Worm (Caenorhabditis elegans) whole organism, young adult: ENCODE results near the gene rpl-28.

Experiments used
- B0261.1 ChIP-seq: sonication (generic microtip); optimal IDR thresholded peaks from 2 replicates; lab custom pipeline; 2016; ENCODE audit warnings: mild to moderate bottlenecking, missing genetic modification characterization, moderate library complexity, missing compliant biosample characterization
- D2030.7 ChIP-seq: fragments of 200-800 bp; sonication (Bioruptor generic); IDR thresholded peaks from 2 replicates; pipeline ENCODE4 v1.3.6; 2022; ENCODE audit warnings: missing genetic modification reagents, missing genetic modification characterization, missing compliant biosample characterization
- F22D6.2 ChIP-seq: sonication (generic microtip); optimal IDR thresholded peaks from 2 replicates; lab custom pipeline; 2016; ENCODE audit warnings: mild to moderate bottlenecking, missing genetic modification characterization, missing compliant biosample characterization
- F39B2.1 ChIP-seq: fragments of 200-800 bp; sonication (Bioruptor generic); IDR thresholded peaks from 2 replicates; pipeline ENCODE4 v1.3.6; 2022; ENCODE audit warnings: missing genetic modification reagents, missing genetic modification characterization, missing compliant biosample characterization
- F55B11.4 ChIP-seq: sonication (generic microtip); optimal IDR thresholded peaks from 2 replicates; lab custom pipeline; 2016; ENCODE audit warnings: missing compliant biosample characterization, missing genetic modification characterization, borderline replicate concordance; ENCODE audit not compliant: insufficient read depth
- T26A5.8 ChIP-seq: sonication (generic microtip); optimal IDR thresholded peaks from 2 replicates; lab custom pipeline; 2016; ENCODE audit warnings: missing genetic modification characterization, missing compliant biosample characterization
- Y79H2A.3 ChIP-seq: fragments of 200-800 bp; sonication (Bioruptor generic); conservative IDR thresholded peaks from 2 replicates; pipeline ENCODE4 v1.3.6; 2022; ENCODE audit warnings: missing genetic modification reagents, missing genetic modification characterization, missing compliant biosample characterization
- Y95B8A.8 ChIP-seq: fragments of 200-800 bp; sonication (Bioruptor generic); IDR thresholded peaks from 2 replicates; pipeline ENCODE4 v1.3.6; 2022; ENCODE audit warnings: missing genetic modification reagents, missing genetic modification characterization, missing compliant biosample characterization
- ZK185.1 ChIP-seq: sonication (generic microtip); optimal IDR thresholded peaks from 2 replicates; lab custom pipeline; 2016; ENCODE audit warnings: mild to moderate bottlenecking, missing genetic modification characterization, missing compliant biosample characterization; ENCODE audit not compliant: poor library complexity, severe bottlenecking
- atf-7 ChIP-seq: sonication (generic microtip); optimal IDR thresholded peaks from 2 replicates; lab custom pipeline; 2017; ENCODE audit warnings: mild to moderate bottlenecking, missing genetic modification characterization, missing compliant biosample characterization
- bed-2 ChIP-seq: fragments of 200-800 bp; sonication (Bioruptor generic); IDR thresholded peaks from 2 replicates; pipeline ENCODE4 v1.3.6; 2022; ENCODE audit warnings: missing genetic modification reagents, missing genetic modification characterization, missing compliant biosample characterization
- cebp-1 ChIP-seq, 2 experiments: fragments of 200-800 bp in 1 of 2; sonication (Bioruptor generic) in 1 of 2; sonication (generic microtip) in 1 of 2; IDR thresholded peaks in 1 of 2; optimal IDR thresholded peaks in 1 of 2; 2 replicates each; pipeline versions ENCODE4 v1.3.6 to Lab custom; 2017 to 2022; ENCODE audit warnings: missing compliant biosample characterization in 2 of 2, missing genetic modification characterization in 2 of 2, mild to moderate bottlenecking in 1 of 2, missing genetic modification reagents in 1 of 2, moderate library complexity in 1 of 2
- cebp-2 ChIP-seq: fragments of 200-800 bp; sonication (Bioruptor generic); IDR thresholded peaks from 2 replicates; pipeline ENCODE4 v1.3.6; 2022; ENCODE audit warnings: missing genetic modification characterization, missing compliant biosample characterization
- ceh-27 ChIP-seq: fragments of 200-800 bp; sonication (Bioruptor generic); optimal IDR thresholded peaks from 2 replicates; lab custom pipeline; 2018; ENCODE audit warnings: mild to moderate bottlenecking, missing genetic modification characterization, moderate library complexity, missing compliant biosample characterization
- ceh-40 ChIP-seq: fragments of 200-800 bp; sonication (Bioruptor generic); IDR thresholded peaks from 2 replicates; pipeline ENCODE4 v1.3.6; 2022; ENCODE audit warnings: missing genetic modification characterization, missing compliant biosample characterization
- ceh-91 ChIP-seq: fragments of 200-800 bp; sonication (Bioruptor generic); IDR thresholded peaks from 2 replicates; pipeline ENCODE4 v1.3.6; 2022; ENCODE audit warnings: missing genetic modification reagents, missing genetic modification characterization, missing compliant biosample characterization
- dox-1 ChIP-seq: fragments of 200-800 bp; sonication (Bioruptor generic); IDR thresholded peaks from 2 replicates; pipeline ENCODE4 v1.3.6; 2022; ENCODE audit warnings: missing genetic modification reagents, missing genetic modification characterization, missing compliant biosample characterization
- dpff-1 ChIP-seq: sonication (generic microtip); optimal IDR thresholded peaks from 2 replicates; lab custom pipeline; 2017; ENCODE audit warnings: mild to moderate bottlenecking, missing genetic modification characterization, missing compliant biosample characterization
- ekl-4 ChIP-seq: fragments of 200-800 bp; sonication (Bioruptor generic); IDR thresholded peaks from 2 replicates; pipeline ENCODE4 v1.3.6; 2022; ENCODE audit warnings: missing genetic modification reagents, missing genetic modification characterization, missing compliant biosample characterization
- gei-17 ChIP-seq: fragments of 200-800 bp; sonication (Bioruptor generic); optimal IDR thresholded peaks from 2 replicates; lab custom pipeline; 2018; ENCODE audit warnings: mild to moderate bottlenecking, missing genetic modification characterization, missing compliant biosample characterization
- him-1 ChIP-seq: sonication (generic microtip); optimal IDR thresholded peaks from 2 replicates; lab custom pipeline; 2016; ENCODE audit warnings: missing genotype, missing genetic modification reagents, missing genetic modification characterization, missing compliant biosample characterization
- hlh-12 ChIP-seq: sonication (generic microtip); optimal IDR thresholded peaks from 2 replicates; lab custom pipeline; 2016; ENCODE audit warnings: missing genetic modification characterization, missing compliant biosample characterization
- hmg-1.2 ChIP-seq: fragments of 200-800 bp; sonication (Bioruptor generic); IDR thresholded peaks from 2 replicates; pipeline ENCODE4 v1.3.6; 2022; ENCODE audit warnings: missing genetic modification reagents, missing genetic modification characterization, missing compliant biosample characterization
- hrde-1 ChIP-seq: sonication (generic microtip); optimal IDR thresholded peaks from 2 replicates; lab custom pipeline; 2016; ENCODE audit warnings: missing genetic modification characterization, mild to moderate bottlenecking, missing compliant biosample characterization, moderate library complexity, missing genotype, missing genetic modification reagents, borderline replicate concordance
- hsf-1 ChIP-seq: fragments of 200-800 bp; sonication (Bioruptor generic); IDR thresholded peaks from 2 replicates; pipeline ENCODE4 v1.3.6; 2022; ENCODE audit warnings: missing genetic modification reagents, missing genetic modification characterization, missing compliant biosample characterization
- lag-1 ChIP-seq: fragments of 200-800 bp; sonication (Bioruptor generic); IDR thresholded peaks from 2 replicates; pipeline ENCODE4 v1.3.6; 2022; ENCODE audit warnings: missing genetic modification reagents, missing genetic modification characterization, missing compliant biosample characterization
- lin-26 ChIP-seq: fragments of 200-800 bp; sonication (Bioruptor generic); IDR thresholded peaks from 2 replicates; pipeline ENCODE4 v1.3.6; 2022; ENCODE audit warnings: missing genetic modification reagents, missing genetic modification characterization, missing compliant biosample characterization
- lin-54 ChIP-seq: fragments of 200-800 bp; sonication (Bioruptor generic); optimal IDR thresholded peaks from 2 replicates; lab custom pipeline; 2018; ENCODE audit warnings: mild to moderate bottlenecking, missing genetic modification characterization, missing compliant biosample characterization
- mcd-1 ChIP-seq: fragments of 200-800 bp; sonication (Bioruptor generic); IDR thresholded peaks from 2 replicates; pipeline ENCODE4 v1.3.6; 2022; ENCODE audit warnings: missing genetic modification reagents, missing genetic modification characterization, missing compliant biosample characterization
- mel-28 ChIP-seq: sonication (generic microtip); optimal IDR thresholded peaks from 2 replicates; lab custom pipeline; 2016; ENCODE audit warnings: borderline replicate concordance, mild to moderate bottlenecking, missing genetic modification characterization, missing compliant biosample characterization
- nfya-1 ChIP-seq: sonication (generic microtip); optimal IDR thresholded peaks from 2 replicates; lab custom pipeline; 2017; ENCODE audit warnings: antibody characterized with exemption, missing compliant biosample characterization, missing genetic modification characterization, borderline replicate concordance; ENCODE audit not compliant: insufficient read depth
- nhr-120 ChIP-seq: fragments of 200-800 bp; sonication (Bioruptor generic); IDR thresholded peaks from 2 replicates; pipeline ENCODE4 v1.3.6; 2022; ENCODE audit warnings: missing genetic modification characterization, missing compliant biosample characterization
- pbrm-1 ChIP-seq: fragments of 200-800 bp; sonication (Bioruptor generic); IDR thresholded peaks from 2 replicates; pipeline ENCODE4 v1.3.6; 2022; ENCODE audit warnings: missing genetic modification reagents, missing genetic modification characterization, missing compliant biosample characterization
- rec-8 ChIP-seq, 2 experiments: sonication (generic microtip); optimal IDR thresholded peaks; 2 replicates each; lab custom pipeline; 2016; ENCODE audit warnings: mild to moderate bottlenecking in 2 of 2, missing genetic modification characterization in 2 of 2, missing genetic modification reagents in 2 of 2, missing genotype in 2 of 2, missing biosample characterization in 1 of 2, missing compliant biosample characterization in 1 of 2, moderate library complexity in 1 of 2
- snpc-4 ChIP-seq, 5 experiments: fragments of 150-350 bp in 1 of 5; sonication (generic microtip) in 4 of 5; optimal IDR thresholded peaks; 2 replicates each; lab custom pipeline; 2014 to 2018; ENCODE audit warnings: missing genetic modification characterization in 5 of 5, missing biosample characterization in 3 of 5, antibody characterized with exemption in 2 of 5, mild to moderate bottlenecking in 2 of 5, missing compliant biosample characterization in 2 of 5, missing genotype in 2 of 5, moderate library complexity in 2 of 5, missing genetic modification reagents in 1 of 5
- tbp1 ChIP-seq: fragments of 200-800 bp; sonication (Bioruptor generic); optimal IDR thresholded peaks from 2 replicates; lab custom pipeline; 2018; ENCODE audit warnings: mild to moderate bottlenecking, missing genetic modification characterization, missing compliant biosample characterization
- unc-130 ChIP-seq: sonication (generic microtip); optimal IDR thresholded peaks from 2 replicates; lab custom pipeline; 2016; ENCODE audit warnings: missing genetic modification reagents, missing genetic modification characterization, missing compliant biosample characterization
- ztf-26 ChIP-seq: sonication (generic microtip); optimal IDR thresholded peaks from 2 replicates; lab custom pipeline; 2017; ENCODE audit warnings: missing genetic modification characterization, missing compliant biosample characterization
- ztf-6 ChIP-seq: fragments of 200-800 bp; sonication (Bioruptor generic); IDR thresholded peaks from 2 replicates; pipeline ENCODE4 v1.3.6; 2022; ENCODE audit warnings: missing genetic modification reagents, missing genetic modification characterization, missing compliant biosample characterization

rpl-28 gene

ce11 chrV:12763291-12763995 lies 35.5 kb upstream of the rpl-28 start, which contains the start of the genes abcf-1 and scc-3 (continued):
- TF ChIP-seq ceh-91 (GFP tag; lab: Robert Waterston, UW) (peak; percentile 61), cebp-1 (GFP tag; IDR thresholded peaks at IDR 0.05; lab: Robert Waterston, UW) (no peak), cebp-1 (tag; optimal IDR thresholded peaks at IDR 0.05; lab: Kevin White, UChicago) (peak; percentile 80), snpc-4 (GFP tag; optimal IDR thresholded peaks at IDR 0.05; lab: Kevin White, UChicago) (no peak), snpc-4 (tag; optimal IDR thresholded peaks at IDR 0.05; lab: Kevin White, UChicago) (peak in 1 of 4 experiments; percentile 43), lin-54 (GFP tag; lab: Kevin White, UChicago) (peak; percentile 35), gei-17 (no peak), tbp1 (GFP tag; lab: Kevin White, UChicago) (peak; percentile 15), pbrm-1 (GFP tag; lab: Robert Waterston, UW) (no peak), dox-1 (0 out of 2 replicates have a peak, but pooled peaks have one; percentile 14), ceh-40 (GFP tag; lab: Robert Waterston, UW) (no peak)

ce11 chrV:12760913-12761312 lies 33.0 kb upstream of the rpl-28 start, which contains the start of gene F18E2.15:
Gene F18E2.15 (minus strand): TSS chrV:12761013.
- TF ChIP-seq rec-8 (tag; optimal IDR thresholded peaks at IDR 0.05; lab: Kevin White, UChicago) (no peak), him-1 (no peak), atf-7 (tag; lab: Kevin White, UChicago) (no peak), pbrm-1 (GFP tag; lab: Robert Waterston, UW) (no peak), lin-26 (no peak), hrde-1 (tag; lab: Kevin White, UChicago) (no peak), lag-1 (no peak), ztf-6 (GFP tag; lab: Robert Waterston, UW) (no peak), dpff-1 (no peak), ztf-26 (tag; lab: Kevin White, UChicago) (no peak), F55B11.4 (tag; lab: Kevin White, UChicago) (no peak), Y95B8A.8 (GFP tag; lab: Robert Waterston, UW) (no peak), hsf-1 (no peak), ekl-4 (no peak), nhr-120 (GFP tag; lab: Robert Waterston, UW) (no peak), hlh-12 (tag; lab: Kevin White, UChicago) (no peak), nfya-1 (tag; lab: Kevin White, UChicago) (no peak)

ce11 chrV:12759660-12760059 lies 31.7 kb upstream of the rpl-28 start, which contains the start of gene papl-1:
Gene papl-1 (minus strand): TSS chrV:12759760.
- no peak for TF ChIP-seq F22D6.2 (tag; lab: Kevin White, UChicago)
- TF ChIP-seq mcd-1 (GFP tag; lab: Robert Waterston, UW), result no peak
- no peak for TF ChIP-seq D2030.7 (GFP tag; lab: Robert Waterston, UW)
- no peak for TF ChIP-seq ceh-40 (GFP tag; lab: Robert Waterston, UW)
- no peak for TF ChIP-seq ceh-27
- no peak for TF ChIP-seq bed-2
- TF ChIP-seq tbp1 (GFP tag; lab: Kevin White, UChicago), result no peak
- TF ChIP-seq B0261.1, result no peak
- TF ChIP-seq T26A5.8, result no peak
- no peak for TF ChIP-seq ztf-6 (GFP tag; lab: Robert Waterston, UW)
- no peak for TF ChIP-seq Y79H2A.3 (GFP tag; lab: Robert Waterston, UW)
- no peak for TF ChIP-seq unc-130 (GFP tag; lab: Kevin White, UChicago)
- TF ChIP-seq hrde-1 (tag; lab: Kevin White, UChicago), result no peak
- no peak for TF ChIP-seq mel-28 (tag; lab: Kevin White, UChicago)
- no peak for TF ChIP-seq F39B2.1 (GFP tag; lab: Robert Waterston, UW)
- TF ChIP-seq ZK185.1, result no peak
- no peak for TF ChIP-seq Y95B8A.8 (GFP tag; lab: Robert Waterston, UW)
- TF ChIP-seq hmg-1.2, result no peak
- TF ChIP-seq cebp-2, result no peak
